Worm (Caenorhabditis elegans) whole organism, L2 larva: ENCODE measurements around the gene sec-20.

Source experiments
- R02D3.7 ChIP-seq: fragments of 150-350 bp; optimal IDR thresholded peaks from 2 replicates; lab custom pipeline; 2014; ENCODE audit warnings: missing biosample characterization, missing genetic modification characterization
- ama-1 ChIP-seq: fragments of 150-350 bp; optimal IDR thresholded peaks from 2 replicates; lab custom pipeline; 2018; ENCODE audit warnings: inconsistent platforms
- blmp-1 ChIP-seq: sonication (generic microtip); optimal IDR thresholded peaks from 2 replicates; lab custom pipeline; 2017; ENCODE audit warnings: missing genetic modification characterization, mild to moderate bottlenecking, missing compliant biosample characterization, antibody characterized with exemption, moderate library complexity; ENCODE audit not compliant: insufficient read depth
- ceh-82 ChIP-seq: fragments of 150-350 bp; optimal IDR thresholded peaks from 2 replicates; lab custom pipeline; 2014; ENCODE audit warnings: missing biosample characterization, missing genetic modification characterization
- elt-3 ChIP-seq: sonication (generic microtip); optimal IDR thresholded peaks from 2 replicates; lab custom pipeline; 2017; ENCODE audit warnings: missing biosample characterization, missing genetic modification characterization
- gmeb-1 ChIP-seq: fragments of 150-350 bp; optimal IDR thresholded peaks from 2 replicates; lab custom pipeline; 2014; ENCODE audit warnings: missing biosample characterization, missing genetic modification characterization
- lin-11 ChIP-seq: fragments of 150-350 bp; sonication (generic microtip); optimal IDR thresholded peaks from 2 replicates; lab custom pipeline; 2014; ENCODE audit warnings: missing biosample characterization, missing genetic modification characterization, inconsistent platforms, mixed read lengths
- nhr-129 ChIP-seq: fragments of 150-350 bp; optimal IDR thresholded peaks from 2 replicates; lab custom pipeline; 2014; ENCODE audit warnings: missing biosample characterization, missing genetic modification characterization
- nhr-25 ChIP-seq: fragments of 150-350 bp; sonication (generic microtip); optimal IDR thresholded peaks from 3 replicates; lab custom pipeline; 2014; ENCODE audit warnings: missing biosample characterization, missing genetic modification characterization
- nhr-77 ChIP-seq: fragments of 150-350 bp; optimal IDR thresholded peaks from 2 replicates; lab custom pipeline; 2014; ENCODE audit warnings: missing biosample characterization, missing genetic modification characterization
- skn-1 ChIP-seq: sonication (generic microtip); optimal IDR thresholded peaks from 2 replicates; lab custom pipeline; 2017; ENCODE audit warnings: missing biosample characterization, missing genetic modification characterization
- ztf-4 ChIP-seq: fragments of 150-350 bp; optimal IDR thresholded peaks from 2 replicates; lab custom pipeline; 2014; ENCODE audit warnings: missing biosample characterization, missing genetic modification characterization

DNA sequence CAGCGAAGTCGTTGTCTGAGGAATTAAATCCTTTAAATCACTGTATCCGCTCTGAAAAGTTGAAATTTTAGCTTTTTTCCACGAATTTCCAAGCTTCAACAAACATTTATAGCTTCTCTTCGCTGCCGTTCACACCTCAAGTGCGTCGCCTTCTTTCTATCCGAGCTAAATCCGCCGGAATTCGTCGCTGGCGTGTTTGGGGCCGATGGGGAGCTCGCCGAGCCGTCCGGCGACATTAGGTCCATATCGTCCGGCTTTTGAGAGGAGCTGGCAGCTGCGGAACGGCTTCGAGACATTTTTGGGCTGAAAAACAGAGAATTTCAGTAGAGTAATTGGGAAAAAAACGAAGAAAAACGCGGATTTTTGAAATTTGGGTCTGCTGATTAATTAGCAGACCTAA, 4.1 kb upstream of the sec-20 start, which contains the start of gene mxl-2:
- TF ChIP-seq elt-3 (tag; lab: Kevin White, UChicago) (no peak), nhr-77 (tag; lab: Kevin White, UChicago) (no peak), blmp-1 (no peak), R02D3.7 (tag; lab: Kevin White, UChicago) (no peak), skn-1 (tag; lab: Kevin White, UChicago) (no peak), ceh-82 (no peak), ztf-4 (tag; lab: Kevin White, UChicago) (no peak), ama-1 (lab: Kevin White, UChicago) (no peak), nhr-129 (tag; lab: Kevin White, UChicago) (no peak), gmeb-1 (no peak), nhr-25 (tag; lab: Kevin White, UChicago) (no peak), lin-11 (tag; lab: Kevin White, UChicago) (no peak)
